Worm (Caenorhabditis elegans) whole organism, L3 larva: ENCODE measurements around the gene letm-1.

Experiments used
- ZK546.5 ChIP-seq: sonication (generic microtip); optimal IDR thresholded peaks from 2 replicates; lab custom pipeline; 2017; ENCODE audit warnings: missing biosample characterization, missing genetic modification characterization
- aly-2 ChIP-seq: fragments of 150-350 bp; optimal IDR thresholded peaks from 2 replicates; lab custom pipeline; 2014; ENCODE audit warnings: missing biosample characterization, missing genetic modification characterization
- ceh-16 ChIP-seq: sonication (generic microtip); optimal IDR thresholded peaks from 2 replicates; lab custom pipeline; 2017; ENCODE audit warnings: missing biosample characterization, missing genetic modification characterization
- ceh-28 ChIP-seq: fragments of 150-350 bp; optimal IDR thresholded peaks from 2 replicates; lab custom pipeline; 2014; ENCODE audit warnings: missing biosample characterization, missing genetic modification reagents, missing genetic modification characterization
- ceh-82 ChIP-seq: fragments of 150-350 bp; optimal IDR thresholded peaks from 2 replicates; lab custom pipeline; 2014; ENCODE audit warnings: missing biosample characterization, missing genetic modification characterization
- egl-5 ChIP-seq: fragments of 150-350 bp; optimal IDR thresholded peaks from 2 replicates; lab custom pipeline; 2017; ENCODE audit warnings: missing biosample characterization, missing genetic modification reagents, missing genetic modification characterization, inconsistent platforms
- elt-1 ChIP-seq: fragments of 150-350 bp; optimal IDR thresholded peaks from 2 replicates; lab custom pipeline; 2014; ENCODE audit warnings: missing biosample characterization, missing genetic modification characterization
- elt-2 ChIP-seq: sonication (generic microtip); optimal IDR thresholded peaks from 2 replicates; lab custom pipeline; 2016; ENCODE audit warnings: missing genetic modification reagents, mild to moderate bottlenecking, missing genetic modification characterization, missing compliant biosample characterization
- elt-3 ChIP-seq, 3 experiments: fragments of 150-350 bp in 1 of 3; sonication (generic microtip) in 2 of 3; optimal IDR thresholded peaks; 2 replicates in 2 of 3; 4 replicates in 1 of 3; lab custom pipeline; 2014 to 2017; ENCODE audit warnings: missing biosample characterization in 3 of 3, missing genetic modification characterization in 3 of 3
- eor-1 ChIP-seq, 2 experiments: fragments of 150-350 bp; optimal IDR thresholded peaks; 2 replicates each; lab custom pipeline; 2014 to 2018; ENCODE audit warnings: missing biosample characterization in 2 of 2, missing genetic modification characterization in 2 of 2
- fkh-10 ChIP-seq: sonication (generic microtip); optimal IDR thresholded peaks from 2 replicates; lab custom pipeline; 2017; ENCODE audit warnings: missing biosample characterization, missing genetic modification reagents, missing genetic modification characterization
- fkh-2 ChIP-seq: fragments of 150-350 bp; optimal IDR thresholded peaks from 2 replicates; lab custom pipeline; 2014; ENCODE audit warnings: missing biosample characterization, missing genetic modification reagents, missing genetic modification characterization
- hmg-11 ChIP-seq: sonication (generic microtip); optimal IDR thresholded peaks from 2 replicates; lab custom pipeline; 2016; ENCODE audit warnings: missing genetic modification characterization, missing compliant biosample characterization
- jun-1 ChIP-seq: fragments of 150-350 bp; optimal IDR thresholded peaks from 2 replicates; lab custom pipeline; 2014; ENCODE audit warnings: missing biosample characterization, missing genetic modification reagents, missing genetic modification characterization
- lin-39 ChIP-seq: fragments of 150-350 bp; optimal IDR thresholded peaks from 2 replicates; lab custom pipeline; 2018; ENCODE audit warnings: missing biosample characterization, missing genetic modification reagents, missing genetic modification characterization
- lsy-12 ChIP-seq: sonication (generic microtip); optimal IDR thresholded peaks from 2 replicates; lab custom pipeline; 2016; ENCODE audit warnings: mild to moderate bottlenecking, missing genetic modification characterization, missing compliant biosample characterization
- mdl-1 ChIP-seq: fragments of 150-350 bp; optimal IDR thresholded peaks from 2 replicates; lab custom pipeline; 2014; ENCODE audit warnings: missing biosample characterization, missing genetic modification characterization
- mml-1 ChIP-seq: fragments of 150-350 bp; sonication (generic microtip); optimal IDR thresholded peaks from 3 replicates; lab custom pipeline; 2014; ENCODE audit warnings: missing biosample characterization, missing genetic modification characterization
- nfya-1 ChIP-seq: sonication (generic microtip); optimal IDR thresholded peaks from 2 replicates; lab custom pipeline; 2017; ENCODE audit warnings: missing genetic modification characterization, mild to moderate bottlenecking, missing compliant biosample characterization, antibody characterized with exemption, moderate library complexity; ENCODE audit not compliant: insufficient read depth
- nhr-11 ChIP-seq: fragments of 150-350 bp; optimal IDR thresholded peaks from 2 replicates; lab custom pipeline; 2014; ENCODE audit warnings: missing biosample characterization, missing genetic modification characterization
- nhr-12 ChIP-seq: fragments of 150-350 bp; optimal IDR thresholded peaks from 2 replicates; lab custom pipeline; 2014; ENCODE audit warnings: missing biosample characterization, missing genetic modification characterization
- nhr-23 ChIP-seq: fragments of 150-350 bp; optimal IDR thresholded peaks from 2 replicates; lab custom pipeline; 2014; ENCODE audit warnings: missing biosample characterization, missing genetic modification reagents, missing genetic modification characterization
- nhr-25 ChIP-seq: sonication (generic microtip); optimal IDR thresholded peaks from 2 replicates; lab custom pipeline; 2017; ENCODE audit warnings: missing biosample characterization, missing genetic modification characterization
- nhr-28 ChIP-seq: fragments of 150-350 bp; optimal IDR thresholded peaks from 2 replicates; lab custom pipeline; 2014; ENCODE audit warnings: missing biosample characterization, missing genetic modification characterization
- nhr-67 ChIP-seq: fragments of 150-350 bp; optimal IDR thresholded peaks from 2 replicates; lab custom pipeline; 2014; ENCODE audit warnings: missing biosample characterization, missing genetic modification characterization
- nhr-76 ChIP-seq: fragments of 150-350 bp; sonication (generic microtip); optimal IDR thresholded peaks from 5 replicates; lab custom pipeline; 2014; ENCODE audit warnings: missing biosample characterization, missing genetic modification characterization
- nhr-77 ChIP-seq: fragments of 150-350 bp; optimal IDR thresholded peaks from 2 replicates; lab custom pipeline; 2014; ENCODE audit warnings: missing biosample characterization, missing genetic modification characterization
- pha-4 ChIP-seq: fragments of 150-350 bp; optimal IDR thresholded peaks from 2 replicates; lab custom pipeline; 2014; ENCODE audit warnings: missing biosample characterization, missing genetic modification reagents, missing genetic modification characterization
- pqm-1 ChIP-seq: fragments of 150-350 bp; optimal IDR thresholded peaks from 2 replicates; lab custom pipeline; 2017; ENCODE audit warnings: missing biosample characterization, missing genetic modification characterization, inconsistent platforms
- sea-2 ChIP-seq: fragments of 150-350 bp; sonication (generic microtip); optimal IDR thresholded peaks from 4 replicates; lab custom pipeline; 2014; ENCODE audit warnings: missing biosample characterization, missing genetic modification reagents, missing genetic modification characterization
- skn-1 ChIP-seq: fragments of 150-350 bp; optimal IDR thresholded peaks from 2 replicates; lab custom pipeline; 2014; ENCODE audit warnings: missing biosample characterization, missing genetic modification characterization
- snpc-4 ChIP-seq: fragments of 150-350 bp; optimal IDR thresholded peaks from 2 replicates; lab custom pipeline; 2014; ENCODE audit warnings: missing biosample characterization, missing genetic modification characterization
- tbx-2 ChIP-seq: sonication (generic microtip); optimal IDR thresholded peaks from 2 replicates; lab custom pipeline; 2016; ENCODE audit warnings: mild to moderate bottlenecking, missing genetic modification characterization, missing compliant biosample characterization
- unc-39 ChIP-seq: sonication (generic microtip); optimal IDR thresholded peaks from 4 replicates; lab custom pipeline; 2017; ENCODE audit warnings: missing biosample characterization, missing genetic modification characterization
- unc-62 ChIP-seq: fragments of 150-350 bp; sonication (generic microtip); optimal IDR thresholded peaks from 4 replicates; lab custom pipeline; 2014; ENCODE audit warnings: missing biosample characterization, missing genetic modification reagents, missing genetic modification characterization
- zag-1 ChIP-seq: fragments of 150-350 bp; optimal IDR thresholded peaks from 2 replicates; lab custom pipeline; 2014; ENCODE audit warnings: missing biosample characterization, missing genetic modification characterization
- ztf-11 ChIP-seq: fragments of 150-350 bp; optimal IDR thresholded peaks from 2 replicates; lab custom pipeline; 2014; ENCODE audit warnings: missing biosample characterization, missing genetic modification characterization
- ztf-4 ChIP-seq: fragments of 150-350 bp; optimal IDR thresholded peaks from 2 replicates; lab custom pipeline; 2014; ENCODE audit warnings: missing biosample characterization, missing genetic modification characterization

letm-1 gene

DNA sequence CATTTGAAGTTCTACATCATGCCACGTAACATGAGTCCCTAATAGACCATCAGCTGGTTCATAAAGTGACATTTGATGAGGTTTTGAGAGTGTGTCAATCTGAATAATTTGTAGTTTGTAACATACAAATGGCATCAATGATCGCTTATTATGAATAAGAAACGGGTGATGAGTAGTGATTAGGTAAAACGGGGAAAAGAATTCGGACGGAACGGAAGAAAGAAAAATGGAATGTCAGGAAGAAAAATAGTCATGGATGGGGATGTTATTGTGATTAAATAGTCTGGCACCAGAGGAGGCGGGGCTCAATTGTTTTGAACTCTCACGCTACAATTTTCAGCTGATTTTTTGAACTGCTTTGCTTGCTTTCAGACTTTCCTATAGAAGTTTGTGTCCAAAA, 26.9 kb upstream of the letm-1 start, which contains the start of gene H37A05.2:
Gene H37A05.2 (minus strand): TSS at position 101 of the 400 bp plus-strand sequence.
- TF ChIP-seq pqm-1 (tag; lab: Kevin White, UChicago) (no peak), sea-2 (no peak), hmg-11 (tag; lab: Kevin White, UChicago) (no peak), ceh-28 (no peak), ceh-82 (tag; lab: Kevin White, UChicago) (no peak), mml-1 (tag; lab: Kevin White, UChicago) (no peak), nhr-77 (tag; lab: Kevin White, UChicago) (no peak), fkh-10 (GFP tag; lab: Kevin White, UChicago) (no peak), pha-4 (tag; lab: Kevin White, UChicago) (no peak), elt-3 (tag; optimal IDR thresholded peaks at IDR 0.05; lab: Kevin White, UChicago) (no peak), unc-62 (GFP tag; lab: Kevin White, UChicago) (no peak), mdl-1 (tag; lab: Kevin White, UChicago) (no peak), snpc-4 (no peak), lin-39 (tag; lab: Kevin White, UChicago) (no peak), zag-1 (no peak), ztf-4 (tag; lab: Kevin White, UChicago) (no peak)

DNA sequence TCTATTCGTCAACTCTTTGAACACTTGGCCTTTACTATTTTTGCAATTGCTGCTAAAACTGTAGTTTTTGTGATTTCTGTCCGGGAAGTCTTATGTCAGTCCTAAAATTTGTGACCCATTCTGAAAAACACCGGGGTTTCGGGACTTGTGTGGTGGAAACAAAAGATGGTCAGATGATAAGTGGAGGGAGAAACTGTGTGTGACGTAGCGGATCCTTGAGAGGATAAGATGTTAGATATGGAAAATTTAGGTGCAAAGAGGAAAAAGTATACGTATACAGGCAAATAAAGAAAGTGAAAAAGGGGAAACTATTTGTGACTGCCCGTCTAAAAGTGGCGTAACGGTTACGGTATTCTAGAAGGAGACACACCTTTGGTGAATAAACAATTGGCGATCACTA, 24.6 kb upstream of the letm-1 start:
- no peak for TF ChIP-seq skn-1 (tag; lab: Kevin White, UChicago)
- TF ChIP-seq snpc-4, result no peak
- TF ChIP-seq elt-1, result peak; percentile 8
- TF ChIP-seq nhr-28 (tag; lab: Kevin White, UChicago), result no peak
- no peak for TF ChIP-seq lsy-12
- no peak for TF ChIP-seq fkh-10 (GFP tag; lab: Kevin White, UChicago)
- peak; percentile 21 for TF ChIP-seq nhr-23
- no peak for TF ChIP-seq ztf-11
- no peak for TF ChIP-seq nhr-25 (tag; lab: Kevin White, UChicago)
- no peak for TF ChIP-seq unc-39
- no peak for TF ChIP-seq aly-2 (tag; lab: Kevin White, UChicago)
- TF ChIP-seq ztf-4 (tag; lab: Kevin White, UChicago), result no peak

DNA sequence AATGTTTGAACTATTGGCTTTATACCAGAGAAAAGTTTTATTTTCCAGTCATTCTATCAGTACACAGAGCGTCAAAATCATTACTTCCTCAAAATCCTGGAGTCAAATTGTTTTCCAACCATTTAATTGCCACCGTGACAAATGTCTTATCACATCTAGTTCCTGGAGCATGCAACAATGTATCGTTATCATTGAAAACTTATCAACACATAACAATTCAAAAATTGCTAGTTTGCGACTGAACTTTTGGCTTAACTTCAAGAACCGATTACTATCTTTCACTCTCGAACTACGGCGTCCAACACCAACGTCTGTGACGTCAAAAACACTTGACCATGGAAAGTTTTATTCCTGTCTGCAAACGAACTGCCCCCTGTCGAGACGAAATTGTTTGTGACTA, 23.0 kb upstream of the letm-1 start:
- TF ChIP-seq egl-5 (no peak), ceh-16 (tag; lab: Kevin White, UChicago) (no peak), pha-4 (tag; lab: Kevin White, UChicago) (peak; percentile 3), snpc-4 (no peak), nfya-1 (no peak), elt-2 (tag; lab: Kevin White, UChicago) (peak; percentile 89), ceh-28 (no peak), eor-1 (tag; optimal IDR thresholded peaks at IDR 0.05; lab: Kevin White, UChicago) (no peak), mml-1 (tag; lab: Kevin White, UChicago) (no peak), nhr-77 (tag; lab: Kevin White, UChicago) (no peak), hmg-11 (tag; lab: Kevin White, UChicago) (no peak), nhr-12 (tag; lab: Kevin White, UChicago) (no peak), ZK546.5 (no peak), jun-1 (tag; lab: Kevin White, UChicago) (peak; percentile 22)

DNA sequence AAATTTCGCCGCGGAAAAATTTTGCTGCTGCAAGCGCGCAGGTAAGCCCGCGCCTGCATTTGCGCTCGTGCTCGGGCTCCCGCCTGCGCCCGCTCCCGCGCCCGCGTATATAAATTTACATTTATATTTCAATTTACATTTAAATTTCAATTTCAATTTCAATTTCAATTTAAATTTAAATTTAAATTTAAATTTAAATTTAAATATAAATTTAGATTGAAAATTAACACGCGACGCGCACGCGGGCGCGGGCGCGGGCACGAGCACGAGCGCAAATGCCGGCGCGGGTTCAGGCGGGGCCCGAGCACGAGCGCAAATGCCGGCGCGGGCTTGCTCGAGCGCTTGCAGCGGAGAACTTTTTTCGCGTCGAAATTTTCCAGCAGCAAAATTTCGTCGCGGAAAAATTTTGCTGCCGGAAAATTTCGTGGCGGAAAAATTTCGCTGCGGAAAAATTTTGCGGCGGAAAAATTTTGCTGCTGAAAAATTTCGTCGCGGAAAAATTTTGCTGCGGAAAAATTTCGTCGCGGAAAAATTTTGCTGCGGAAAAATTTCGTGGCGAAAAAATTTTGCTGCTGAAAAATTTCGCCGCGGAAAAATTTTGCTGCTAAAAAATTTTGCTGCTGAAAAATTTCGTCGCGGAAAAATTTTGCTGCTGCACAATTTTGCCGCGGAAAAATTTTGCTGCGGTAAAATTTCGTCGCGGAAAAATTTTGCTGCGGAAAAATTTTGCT, 15.0 kb upstream of the letm-1 start:
- no peak for TF ChIP-seq nhr-67 (tag; lab: Kevin White, UChicago)
- no peak for TF ChIP-seq snpc-4
- no peak for TF ChIP-seq ceh-16 (tag; lab: Kevin White, UChicago)
- no peak for TF ChIP-seq nfya-1
- TF ChIP-seq unc-39, result no peak
- TF ChIP-seq nhr-23, result no peak
- no peak for TF ChIP-seq tbx-2 (tag; lab: Kevin White, UChicago)
- no peak for TF ChIP-seq nhr-76
- no peak for TF ChIP-seq ztf-4 (tag; lab: Kevin White, UChicago)
- no peak for TF ChIP-seq nhr-77 (tag; lab: Kevin White, UChicago)
- no peak for TF ChIP-seq nhr-11 (tag; lab: Kevin White, UChicago)
- TF ChIP-seq nhr-12 (tag; lab: Kevin White, UChicago), result no peak
- no peak for TF ChIP-seq ceh-82 (tag; lab: Kevin White, UChicago)
- TF ChIP-seq elt-2 (tag; lab: Kevin White, UChicago), result no peak
- no peak for TF ChIP-seq fkh-2 (tag; lab: Kevin White, UChicago)
- no peak for TF ChIP-seq zag-1
- TF ChIP-seq aly-2 (tag; lab: Kevin White, UChicago), result no peak
- TF ChIP-seq elt-1, result no peak
